Worm (Caenorhabditis elegans) whole organism, midembryonic: ENCODE measurements around the gene C28D4.10.

Experiments
- T22C8.4 ChIP-seq: fragments of 200-800 bp; sonication (Bioruptor generic); IDR thresholded peaks from 2 replicates; pipeline ENCODE4 v1.3.6; 2022; ENCODE audit warnings: missing genetic modification characterization, missing compliant biosample characterization
- cog-1 ChIP-seq: sonication (generic microtip); optimal IDR thresholded peaks from 2 replicates; lab custom pipeline; 2016; ENCODE audit warnings: missing genetic modification characterization, missing compliant biosample characterization
- flt-1 ChIP-seq: fragments of 200-800 bp; sonication (Bioruptor generic); IDR thresholded peaks from 2 replicates; pipeline ENCODE4 v1.3.6; 2022; ENCODE audit warnings: missing genetic modification characterization, missing compliant biosample characterization
- klf-2 ChIP-seq: fragments of 200-800 bp; sonication (Bioruptor generic); conservative IDR thresholded peaks from 2 replicates; pipeline ENCODE4 v1.3.6; 2022; ENCODE audit warnings: missing genetic modification reagents, missing genetic modification characterization, missing compliant biosample characterization
- med-1 ChIP-seq: sonication (generic microtip); optimal IDR thresholded peaks from 2 replicates; lab custom pipeline; 2017; ENCODE audit warnings: missing genetic modification characterization, mild to moderate bottlenecking, missing compliant biosample characterization, antibody characterized with exemption, missing genetic modification reagents; ENCODE audit not compliant: insufficient read depth
- ref-1 ChIP-seq: fragments of 200-800 bp; sonication (Bioruptor generic); conservative IDR thresholded peaks from 2 replicates; pipeline ENCODE4 v1.3.6; 2022; ENCODE audit warnings: missing genetic modification reagents, missing genetic modification characterization, missing compliant biosample characterization
- tab-1 ChIP-seq: fragments of 200-800 bp; sonication (Bioruptor generic); IDR thresholded peaks from 2 replicates; pipeline ENCODE4 v1.3.6; 2022; ENCODE audit warnings: missing genetic modification characterization, missing compliant biosample characterization
- ztf-23 ChIP-seq: fragments of 200-800 bp; sonication (Bioruptor generic); IDR thresholded peaks from 2 replicates; pipeline ENCODE4 v1.3.6; 2022; ENCODE audit warnings: missing genetic modification reagents, missing genetic modification characterization, missing compliant biosample characterization
- ztf-29 ChIP-seq: fragments of 200-800 bp; sonication (Bioruptor generic); IDR thresholded peaks from 2 replicates; pipeline ENCODE4 v1.3.6; 2022; ENCODE audit warnings: missing genetic modification reagents, missing genetic modification characterization, missing compliant biosample characterization

DNA sequence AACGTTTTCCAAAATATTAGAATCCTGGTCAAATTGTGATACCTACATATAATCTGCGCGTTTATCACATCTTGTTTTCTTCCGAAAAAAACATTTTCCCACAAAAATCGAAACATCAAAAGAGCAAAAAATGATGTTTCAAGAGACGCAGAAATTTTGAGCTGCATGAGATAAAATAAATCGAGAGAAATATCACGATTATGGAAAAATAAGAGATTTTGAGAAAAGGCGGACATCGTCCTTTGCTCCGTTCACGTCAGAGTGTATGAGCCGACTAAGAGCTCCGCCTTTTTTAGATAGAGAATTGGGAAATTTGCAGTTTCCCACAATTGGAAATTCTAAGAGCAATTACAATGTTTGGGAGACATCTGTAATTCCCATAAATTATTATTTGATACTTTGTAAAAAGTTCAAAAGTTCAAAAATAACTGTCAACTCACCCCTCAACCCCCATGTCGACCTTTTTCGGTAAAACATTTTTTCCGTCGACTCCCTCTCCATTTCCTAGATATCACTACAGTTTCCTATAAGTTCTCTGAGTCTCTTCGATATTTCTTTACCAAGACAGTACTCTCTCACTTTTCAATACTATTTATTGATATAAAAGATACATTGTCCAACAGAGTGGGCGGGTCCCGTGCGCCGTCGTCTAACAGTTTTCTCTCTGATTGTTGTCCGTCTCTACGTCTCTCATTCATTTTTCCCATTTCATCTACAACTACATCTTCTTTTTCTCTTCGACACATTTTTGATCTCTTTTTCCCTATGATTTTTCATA is 18.5 kb downstream of the C28D4.10 start:
- TF ChIP-seq med-1, result no peak
- TF ChIP-seq cog-1, result no peak
- no peak for TF ChIP-seq tab-1 (GFP tag; lab: Robert Waterston, UW)
- TF ChIP-seq klf-2, result no peak
- TF ChIP-seq flt-1 (GFP tag; lab: Robert Waterston, UW), result no peak
- no peak for TF ChIP-seq ref-1 (GFP tag; lab: Robert Waterston, UW)
- no peak for TF ChIP-seq T22C8.4 (GFP tag; lab: Robert Waterston, UW)
- no peak for TF ChIP-seq ztf-29 (GFP tag; lab: Robert Waterston, UW)
- TF ChIP-seq ztf-23, result no peak
